Worm (Caenorhabditis elegans): ENCODE data around the gene Y62H9A.9.

Y62H9A.9 gene

DNA sequence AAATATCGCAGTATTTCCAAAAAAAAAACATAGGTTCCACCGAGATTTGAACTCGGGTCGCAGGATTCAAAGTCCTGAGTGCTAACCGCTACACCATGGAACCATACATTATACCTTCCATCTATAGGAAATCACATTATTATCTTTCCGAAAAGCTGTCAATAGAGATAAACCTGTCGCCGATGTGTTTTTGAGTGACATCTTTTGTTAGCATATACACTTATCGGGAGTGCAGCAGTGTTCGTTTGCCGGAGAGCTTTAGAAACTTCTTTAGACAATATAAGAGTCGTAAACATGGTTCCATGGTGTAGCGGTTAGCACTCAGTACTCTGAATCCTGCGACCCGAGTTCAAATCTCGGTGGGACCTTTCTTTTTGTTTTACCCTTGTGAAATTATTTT, 25.7 kb downstream of the Y62H9A.9 start:
- TF ChIP-seq dao-5 (tag; optimal IDR thresholded peaks at IDR 0.05) (peak; percentile 11), W03F9.2 (tag; optimal IDR thresholded peaks at IDR 0.05) (no peak)

- TF ChIP-seq W03F9.2 (tag; optimal IDR thresholded peaks at IDR 0.05), result no peak
- no peak for TF ChIP-seq dao-5 (tag; optimal IDR thresholded peaks at IDR 0.05)
- no peak for TF ChIP-seq him-1 (tag; optimal IDR thresholded peaks at IDR 0.05)
These were observed 27.5 kb downstream of the Y62H9A.9 start for ce11 chrX:11870393-11870792.

- TF ChIP-seq dao-5 (tag; optimal IDR thresholded peaks at IDR 0.05) (no peak), W03F9.2 (tag; optimal IDR thresholded peaks at IDR 0.05) (no peak), him-1 (tag; optimal IDR thresholded peaks at IDR 0.05) (no peak)
These were observed 28.7 kb downstream of the Y62H9A.9 start, which contains the start of gene dot-1.2 for ce11 chrX:11869260-11869659. dot-1.2 (minus strand) TSS chrX:11869360.

DNA sequence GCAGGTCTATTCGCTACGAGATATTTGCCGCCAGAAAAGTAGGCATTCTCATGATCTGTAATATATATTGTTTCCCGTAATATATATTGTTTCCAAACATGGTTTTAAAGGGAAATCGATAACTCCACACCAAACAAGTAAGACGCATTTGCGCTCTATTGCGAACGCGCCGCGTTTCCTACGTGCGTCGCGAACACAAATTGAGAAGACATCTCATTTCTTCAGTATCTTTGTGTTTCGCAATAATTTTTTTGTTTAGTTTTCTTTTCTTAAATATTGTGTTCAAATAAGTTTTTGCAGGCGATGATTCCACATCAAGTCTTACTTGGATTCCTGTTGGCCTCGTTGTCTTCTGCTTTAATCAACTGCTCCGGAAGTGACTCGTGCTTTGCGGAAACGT, 32.9 kb downstream of the Y62H9A.9 start, which contains the start of gene F54F7.6:
TSS of gene F54F7.6 (plus strand) at position 301 of the 400 bp plus-strand sequence.
- no peak for TF ChIP-seq him-1 (tag; optimal IDR thresholded peaks at IDR 0.05)
- TF ChIP-seq dao-5 (tag; optimal IDR thresholded peaks at IDR 0.05), result no peak
- TF ChIP-seq W03F9.2 (tag; optimal IDR thresholded peaks at IDR 0.05), result no peak

DNA sequence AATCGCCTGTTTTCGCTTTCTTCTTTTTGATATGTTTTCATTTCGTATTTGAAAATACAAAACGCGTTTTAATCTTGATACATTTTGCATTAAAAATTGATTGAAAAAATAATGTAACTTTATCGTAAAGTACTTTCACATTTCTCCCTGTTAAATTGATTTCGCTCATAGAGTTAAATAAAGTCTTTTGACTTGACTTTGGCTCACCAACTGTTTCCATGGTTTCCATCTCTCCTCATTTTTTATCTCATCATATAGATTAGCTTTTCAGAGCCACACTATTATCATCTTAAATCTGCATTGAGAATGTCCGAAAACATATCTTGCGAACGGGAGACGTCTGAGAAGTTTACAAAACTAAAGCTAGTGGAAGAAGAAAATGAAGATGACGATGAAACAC, 34.6 kb downstream of the Y62H9A.9 start, which contains the start of gene F54F7.10:
TSS of gene F54F7.10 (plus strand) at position 301 of the 400 bp plus-strand sequence.
- TF ChIP-seq W03F9.2 (tag; optimal IDR thresholded peaks at IDR 0.05) (no peak), him-1 (tag; optimal IDR thresholded peaks at IDR 0.05) (no peak), dao-5 (tag; optimal IDR thresholded peaks at IDR 0.05) (no peak)

ce11 chrX:11857178-11857577, 40.8 kb downstream of the Y62H9A.9 start, which contains the start of gene mes-1:
mes-1 (plus strand) TSS chrX:11857478.
- TF ChIP-seq W03F9.2 (tag; optimal IDR thresholded peaks at IDR 0.05) (no peak), him-1 (tag; optimal IDR thresholded peaks at IDR 0.05) (no peak), dao-5 (tag; optimal IDR thresholded peaks at IDR 0.05) (no peak)

- TF ChIP-seq W03F9.2 (tag; optimal IDR thresholded peaks at IDR 0.05) (no peak), dao-5 (tag; optimal IDR thresholded peaks at IDR 0.05) (no peak), him-1 (tag; optimal IDR thresholded peaks at IDR 0.05) (no peak)
These were observed 41.7 kb downstream of the Y62H9A.9 start for ce11 chrX:11856214-11856613.

DNA sequence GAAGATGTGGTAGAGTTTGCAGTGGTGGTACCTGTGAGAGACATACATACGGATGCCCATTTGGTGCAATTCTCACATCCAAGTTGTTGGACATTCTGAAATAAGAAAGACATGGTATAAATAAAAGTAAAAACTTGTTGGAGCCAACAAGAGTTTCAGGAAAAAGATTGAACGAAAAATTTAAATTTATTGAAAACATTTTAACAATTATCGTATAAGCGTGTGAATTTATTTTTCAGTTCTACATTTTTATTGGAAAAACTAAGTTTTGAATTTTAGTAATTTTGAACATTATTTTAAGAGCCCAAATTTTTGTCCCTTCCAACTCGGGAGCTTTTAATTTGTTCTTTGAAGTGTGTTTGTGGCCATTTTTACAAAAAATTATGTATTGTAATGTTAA, 43.0 kb downstream of the Y62H9A.9 start, which contains the start of gene F54F7.8:
TSS of gene F54F7.8 (minus strand) at position 101 of the 400 bp plus-strand sequence.
- TF ChIP-seq W03F9.2 (tag; optimal IDR thresholded peaks at IDR 0.05), result no peak
- no peak for TF ChIP-seq dao-5 (tag; optimal IDR thresholded peaks at IDR 0.05)
- no peak for TF ChIP-seq him-1 (tag; optimal IDR thresholded peaks at IDR 0.05)

DNA sequence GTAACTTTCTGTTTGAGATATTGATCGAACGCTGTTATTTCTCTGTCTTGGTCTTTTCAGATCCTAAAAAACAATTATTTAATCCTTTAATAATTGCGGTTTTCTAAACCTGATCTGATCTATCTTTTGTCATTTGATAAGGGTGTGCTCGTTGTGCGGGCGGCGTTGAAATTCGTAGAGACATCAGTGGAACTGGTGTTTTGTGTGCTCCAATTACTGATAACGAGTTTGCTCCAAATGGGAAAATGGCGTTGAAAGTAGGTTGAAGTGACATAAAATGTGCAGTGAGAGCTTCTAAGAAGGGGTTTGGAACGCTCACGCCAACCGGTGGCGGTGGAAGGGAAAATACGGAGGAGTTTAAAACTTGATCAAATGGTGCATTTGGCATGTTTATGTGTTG, 43.5 kb downstream of the Y62H9A.9 start:
- TF ChIP-seq him-1 (tag; optimal IDR thresholded peaks at IDR 0.05) (no peak), W03F9.2 (tag; optimal IDR thresholded peaks at IDR 0.05) (no peak), dao-5 (tag; optimal IDR thresholded peaks at IDR 0.05) (no peak)

ce11 chrX:11852494-11852893, 45.4 kb downstream of the Y62H9A.9 start, which contains the start of gene xtr-1:
xtr-1 (plus strand) TSS chrX:11852794.
- TF ChIP-seq dao-5 (tag; optimal IDR thresholded peaks at IDR 0.05), result no peak
- TF ChIP-seq him-1 (tag; optimal IDR thresholded peaks at IDR 0.05), result no peak
- no peak for TF ChIP-seq W03F9.2 (tag; optimal IDR thresholded peaks at IDR 0.05)

DNA sequence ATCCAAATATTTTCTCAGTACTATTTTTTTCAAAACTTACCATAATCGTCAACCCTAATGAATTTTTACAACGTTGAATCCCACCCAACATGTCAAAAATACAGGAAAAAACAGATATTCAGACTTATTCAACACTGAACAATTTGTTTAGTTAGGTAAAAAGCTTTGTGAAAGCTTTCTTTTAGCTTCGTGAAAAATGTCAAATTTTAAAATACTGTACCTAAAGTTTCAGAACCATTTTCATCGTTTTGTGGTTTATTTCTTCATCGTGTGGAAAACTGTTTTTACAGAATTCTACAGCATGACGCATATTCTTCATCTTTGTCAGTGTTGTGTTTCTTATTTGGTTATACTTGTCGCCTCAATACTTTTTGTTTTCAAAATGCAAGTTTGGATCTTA, 47.4 kb downstream of the Y62H9A.9 start, which contains the start of gene F54F7.14:
TSS of gene F54F7.14 (plus strand) at position 301 of the 400 bp plus-strand sequence.
- TF ChIP-seq him-1 (tag; optimal IDR thresholded peaks at IDR 0.05) (no peak), dao-5 (tag; optimal IDR thresholded peaks at IDR 0.05) (no peak), W03F9.2 (tag; optimal IDR thresholded peaks at IDR 0.05) (no peak)

ce11 chrX:11850082-11850481, 47.9 kb downstream of the Y62H9A.9 start, which contains the start of gene F54F7.3:
F54F7.3 (minus strand) TSS chrX:11850182.
- no peak for TF ChIP-seq W03F9.2 (tag; optimal IDR thresholded peaks at IDR 0.05)
- TF ChIP-seq dao-5 (tag; optimal IDR thresholded peaks at IDR 0.05), result no peak
- TF ChIP-seq him-1 (tag; optimal IDR thresholded peaks at IDR 0.05), result no peak

DNA sequence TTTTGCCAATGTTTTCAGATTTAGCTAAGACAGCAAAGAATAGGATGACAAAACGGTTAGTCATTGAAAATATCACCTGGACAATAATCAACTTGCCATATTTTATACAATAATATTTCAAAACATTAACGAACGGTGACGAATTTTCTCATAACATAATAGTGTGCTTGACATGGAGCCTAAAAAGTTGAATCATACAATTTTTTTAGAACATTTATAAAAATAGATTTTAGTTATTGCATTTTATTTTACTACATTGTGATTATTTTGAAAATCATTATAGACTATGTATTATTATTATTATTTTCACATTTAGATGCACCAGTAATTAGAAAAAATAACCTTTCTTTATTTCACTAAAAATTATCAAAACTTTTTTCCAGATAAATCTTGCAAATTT, 49.3 kb downstream of the Y62H9A.9 start, which contains the start of gene F54F7.9:
TSS of gene F54F7.9 (minus strand) at position 101 of the 400 bp plus-strand sequence.
- TF ChIP-seq him-1 (tag; optimal IDR thresholded peaks at IDR 0.05) (no peak), W03F9.2 (tag; optimal IDR thresholded peaks at IDR 0.05) (no peak), dao-5 (tag; optimal IDR thresholded peaks at IDR 0.05) (no peak)
